Worm (Caenorhabditis elegans) whole organism, L4 larva: ENCODE data around the gene unc-2.
A peak's percentile ranks its signal among the peaks of the same experiment; 100 is the strongest.

Experiments
- D1046.2 ChIP-seq: fragments of 200-800 bp; sonication (Bioruptor generic); IDR thresholded peaks from 2 replicates; pipeline ENCODE4 v1.3.6; 2022; ENCODE audit warnings: missing genetic modification characterization, missing compliant biosample characterization
- F26F4.8 ChIP-seq: fragments of 200-800 bp; sonication (Bioruptor generic); conservative IDR thresholded peaks from 2 replicates; pipeline ENCODE4 v1.3.6; 2022; ENCODE audit warnings: missing genetic modification characterization, missing compliant biosample characterization
- T26A8.4 ChIP-seq: fragments of 200-800 bp; sonication (Bioruptor generic); IDR thresholded peaks from 2 replicates; pipeline ENCODE4 v1.3.6; 2022; ENCODE audit warnings: missing genetic modification characterization, missing compliant biosample characterization
- Y48G9A.11 ChIP-seq: fragments of 200-800 bp; sonication (Bioruptor generic); IDR thresholded peaks from 2 replicates; pipeline ENCODE4 v1.3.6; 2022; ENCODE audit warnings: missing genetic modification reagents, missing genetic modification characterization, missing compliant biosample characterization
- Y5F2A.4 ChIP-seq: fragments of 200-800 bp; sonication (Bioruptor generic); optimal IDR thresholded peaks from 2 replicates; lab custom pipeline; 2018; ENCODE audit warnings: mild to moderate bottlenecking, missing genetic modification characterization, missing compliant biosample characterization
- ZK546.5 ChIP-seq, 2 experiments: sonication (generic microtip); optimal IDR thresholded peaks; 2 replicates each; lab custom pipeline; 2017; ENCODE audit warnings: missing biosample characterization in 2 of 2, missing genetic modification characterization in 2 of 2
- aha-1 ChIP-seq: fragments of 150-350 bp; peaks from one replicate; lab custom pipeline; 2014; ENCODE audit warnings: missing biosample characterization, missing genetic modification characterization
- aly-2 ChIP-seq: sonication (generic microtip); optimal IDR thresholded peaks from 2 replicates; lab custom pipeline; 2018; ENCODE audit warnings: missing biosample characterization, missing genetic modification characterization
- ama-1 ChIP-seq: fragments of 150-350 bp; optimal IDR thresholded peaks from 2 replicates; lab custom pipeline; 2014; ENCODE audit warnings: inconsistent platforms, mixed read lengths
- attf-4 ChIP-seq: sonication (generic microtip); optimal IDR thresholded peaks from 3 replicates; lab custom pipeline; 2017; ENCODE audit warnings: missing biosample characterization, missing genetic modification characterization
- ceh-28 ChIP-seq: fragments of 150-350 bp; optimal IDR thresholded peaks from 2 replicates; lab custom pipeline; 2014; ENCODE audit warnings: missing biosample characterization, missing genetic modification reagents, missing genetic modification characterization
- ceh-62 ChIP-seq: sonication (generic microtip); optimal IDR thresholded peaks from 2 replicates; lab custom pipeline; 2017; ENCODE audit warnings: missing biosample characterization, missing genetic modification characterization
- daf-12 ChIP-seq: fragments of 150-350 bp; optimal IDR thresholded peaks from 2 replicates; lab custom pipeline; 2014; ENCODE audit warnings: missing biosample characterization, missing genetic modification reagents, missing genetic modification characterization
- daf-16 ChIP-seq, 3 experiments: sonication (generic microtip); optimal IDR thresholded peaks; 2 replicates each; lab custom pipeline; 2016 to 2017; ENCODE audit warnings: missing genetic modification characterization in 3 of 3, missing genetic modification reagents in 3 of 3, mild to moderate bottlenecking in 2 of 3, missing compliant biosample characterization in 2 of 3, missing biosample characterization in 1 of 3, moderate library complexity in 1 of 3
- dmd-6 ChIP-seq: fragments of 200-800 bp; sonication (Bioruptor generic); IDR thresholded peaks from 2 replicates; pipeline ENCODE4 v1.3.6; 2022; ENCODE audit warnings: missing genetic modification reagents, missing genetic modification characterization, missing compliant biosample characterization
- dve-1 ChIP-seq: sonication (generic microtip); optimal IDR thresholded peaks from 2 replicates; lab custom pipeline; 2017; ENCODE audit warnings: antibody characterized with exemption, mild to moderate bottlenecking, missing genetic modification characterization, missing compliant biosample characterization; ENCODE audit not compliant: insufficient read depth
- egl-43 ChIP-seq: fragments of 200-800 bp; sonication (Bioruptor generic); IDR thresholded peaks from 2 replicates; pipeline ENCODE4 v1.3.6; 2022; ENCODE audit warnings: missing genetic modification reagents, missing genetic modification characterization, missing compliant biosample characterization
- gei-8 ChIP-seq: fragments of 200-800 bp; sonication (Bioruptor generic); optimal IDR thresholded peaks from 2 replicates; lab custom pipeline; 2018; ENCODE audit warnings: mild to moderate bottlenecking, missing genetic modification characterization, missing compliant biosample characterization
- hif-1 ChIP-seq, 2 experiments: sonication (generic microtip); optimal IDR thresholded peaks; 2 replicates each; lab custom pipeline; 2016 to 2017; ENCODE audit warnings: missing compliant biosample characterization in 2 of 2, missing genetic modification characterization in 2 of 2, missing genetic modification reagents in 2 of 2, missing genotype in 2 of 2, mild to moderate bottlenecking in 1 of 2
- hlh-11 ChIP-seq: fragments of 200-800 bp; sonication (Bioruptor generic); optimal IDR thresholded peaks from 2 replicates; lab custom pipeline; 2018; ENCODE audit warnings: mild to moderate bottlenecking, missing genetic modification characterization, missing compliant biosample characterization
- hlh-30 ChIP-seq: sonication (generic microtip); optimal IDR thresholded peaks from 2 replicates; lab custom pipeline; 2017; ENCODE audit warnings: antibody characterized with exemption, mild to moderate bottlenecking, missing genetic modification characterization, missing compliant biosample characterization; ENCODE audit not compliant: insufficient read depth
- lim-7 ChIP-seq: fragments of 200-800 bp; sonication (Bioruptor generic); IDR thresholded peaks from 2 replicates; pipeline ENCODE4 v1.3.6; 2022; ENCODE audit warnings: missing genetic modification characterization, missing compliant biosample characterization
- lin-1 ChIP-seq: fragments of 200-800 bp; sonication (Bioruptor generic); IDR thresholded peaks from 2 replicates; pipeline ENCODE4 v1.3.6; 2022; ENCODE audit warnings: missing genetic modification reagents, missing genetic modification characterization, missing compliant biosample characterization
- lin-38 ChIP-seq: fragments of 200-800 bp; sonication (Bioruptor generic); IDR thresholded peaks from 2 replicates; pipeline ENCODE4 v1.3.6; 2022; ENCODE audit warnings: missing genetic modification reagents, missing genetic modification characterization, missing compliant biosample characterization
- lir-3 ChIP-seq: sonication (generic microtip); optimal IDR thresholded peaks from 2 replicates; lab custom pipeline; 2016; ENCODE audit warnings: mild to moderate bottlenecking, missing genetic modification characterization, missing compliant biosample characterization
- madf-9 ChIP-seq: fragments of 200-800 bp; sonication (Bioruptor generic); conservative IDR thresholded peaks from 2 replicates; pipeline ENCODE4 v1.3.6; 2022; ENCODE audit warnings: missing genetic modification reagents, missing genetic modification characterization, missing compliant biosample characterization
- mep-1 ChIP-seq: fragments of 150-350 bp; sonication (generic microtip); optimal IDR thresholded peaks from 3 replicates; lab custom pipeline; 2014; ENCODE audit warnings: missing biosample characterization, missing genetic modification characterization
- mes-2 ChIP-seq: sonication (generic microtip); optimal IDR thresholded peaks from 2 replicates; lab custom pipeline; 2016; ENCODE audit warnings: missing genotype, mild to moderate bottlenecking, missing genetic modification characterization, missing compliant biosample characterization; ENCODE audit not compliant: poor library complexity, severe bottlenecking
- mxl-2 ChIP-seq: fragments of 200-800 bp; sonication (Bioruptor generic); conservative IDR thresholded peaks from 2 replicates; pipeline ENCODE4 v1.3.6; 2022; ENCODE audit warnings: missing genetic modification reagents, missing genetic modification characterization, missing compliant biosample characterization
- nhr-102 ChIP-seq: sonication (generic microtip); optimal IDR thresholded peaks from 2 replicates; lab custom pipeline; 2016; ENCODE audit warnings: mild to moderate bottlenecking, missing genetic modification characterization, moderate library complexity, missing compliant biosample characterization
- nhr-111 ChIP-seq: fragments of 200-800 bp; sonication (Bioruptor generic); optimal IDR thresholded peaks from 2 replicates; lab custom pipeline; 2018; ENCODE audit warnings: mild to moderate bottlenecking, missing genetic modification characterization, missing compliant biosample characterization
- nhr-25 ChIP-seq: sonication (generic microtip); optimal IDR thresholded peaks from 2 replicates; lab custom pipeline; 2017; ENCODE audit warnings: missing genetic modification characterization, mild to moderate bottlenecking, missing compliant biosample characterization, antibody characterized with exemption, moderate library complexity, borderline replicate concordance; ENCODE audit not compliant: insufficient read depth
- nhr-28 ChIP-seq: fragments of 150-350 bp; optimal IDR thresholded peaks from 2 replicates; lab custom pipeline; 2014; ENCODE audit warnings: missing biosample characterization, missing genetic modification characterization
- nhr-48 ChIP-seq: sonication (generic microtip); optimal IDR thresholded peaks from 2 replicates; lab custom pipeline; 2016; ENCODE audit warnings: mild to moderate bottlenecking, missing genetic modification characterization, missing compliant biosample characterization
- nhr-76 ChIP-seq: fragments of 150-350 bp; optimal IDR thresholded peaks from 2 replicates; lab custom pipeline; 2014; ENCODE audit warnings: missing biosample characterization, missing genetic modification characterization
- nhr-77 ChIP-seq: fragments of 150-350 bp; optimal IDR thresholded peaks from 2 replicates; lab custom pipeline; 2014; ENCODE audit warnings: missing biosample characterization, missing genetic modification characterization
- php-3 ChIP-seq: fragments of 200-800 bp; sonication (Bioruptor generic); IDR thresholded peaks from 2 replicates; pipeline ENCODE4 v1.3.6; 2022; ENCODE audit warnings: missing genetic modification reagents, missing genetic modification characterization, missing compliant biosample characterization
- pqm-1 ChIP-seq: sonication (generic microtip); optimal IDR thresholded peaks from 2 replicates; lab custom pipeline; 2017; ENCODE audit warnings: missing biosample characterization, missing genetic modification characterization
- snpc-4 ChIP-seq: fragments of 150-350 bp; optimal IDR thresholded peaks from 2 replicates; lab custom pipeline; 2014; ENCODE audit warnings: missing biosample characterization, missing genetic modification characterization
- tag-97 ChIP-seq: fragments of 200-800 bp; sonication (Bioruptor generic); IDR thresholded peaks from 2 replicates; pipeline ENCODE4 v1.3.6; 2022; ENCODE audit warnings: missing genetic modification characterization, missing compliant biosample characterization
- unc-39 ChIP-seq: sonication (generic microtip); optimal IDR thresholded peaks from 2 replicates; lab custom pipeline; 2017; ENCODE audit warnings: missing biosample characterization, missing genetic modification characterization
- unc-62 ChIP-seq, 3 experiments: fragments of 150-350 bp in 1 of 3; sonication (generic microtip); optimal IDR thresholded peaks in 2 of 3; peaks in 1 of 3; 1 replicate in 1 of 3; 2 replicates in 2 of 3; lab custom pipeline; 2014 to 2017; ENCODE audit warnings: missing biosample characterization in 3 of 3, missing genetic modification characterization in 3 of 3, missing genetic modification reagents in 3 of 3, missing genotype in 1 of 3
- zag-1 ChIP-seq: fragments of 150-350 bp; optimal IDR thresholded peaks from 2 replicates; lab custom pipeline; 2014; ENCODE audit warnings: missing biosample characterization, missing genetic modification characterization
- zip-11 ChIP-seq: fragments of 200-800 bp; sonication (Bioruptor generic); IDR thresholded peaks from 2 replicates; pipeline ENCODE4 v1.3.6; 2022; ENCODE audit warnings: missing genetic modification characterization, missing compliant biosample characterization

Gene unc-2

DNA sequence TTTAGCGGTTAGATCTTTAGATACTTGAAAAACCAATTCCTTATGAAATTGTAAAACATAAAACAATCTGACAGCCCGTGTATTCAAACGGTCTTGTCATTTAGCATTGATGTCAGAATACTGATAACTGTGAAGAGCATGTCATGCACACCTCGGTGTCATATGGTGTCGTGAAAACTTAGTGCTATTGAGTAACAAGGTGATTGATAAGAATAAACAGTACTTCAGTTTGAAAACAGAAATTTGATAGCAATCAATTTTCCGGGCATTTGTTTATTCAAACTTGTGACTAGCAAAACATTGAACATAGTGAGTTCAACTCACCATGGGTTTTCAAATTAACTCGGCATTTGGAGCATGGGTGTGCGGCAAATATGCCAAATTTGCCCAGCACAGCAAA lies 68.0 kb downstream of the unc-2 start (continued):
- TF ChIP-seq ama-1 (lab: Kevin White, UChicago) = no peak

DNA sequence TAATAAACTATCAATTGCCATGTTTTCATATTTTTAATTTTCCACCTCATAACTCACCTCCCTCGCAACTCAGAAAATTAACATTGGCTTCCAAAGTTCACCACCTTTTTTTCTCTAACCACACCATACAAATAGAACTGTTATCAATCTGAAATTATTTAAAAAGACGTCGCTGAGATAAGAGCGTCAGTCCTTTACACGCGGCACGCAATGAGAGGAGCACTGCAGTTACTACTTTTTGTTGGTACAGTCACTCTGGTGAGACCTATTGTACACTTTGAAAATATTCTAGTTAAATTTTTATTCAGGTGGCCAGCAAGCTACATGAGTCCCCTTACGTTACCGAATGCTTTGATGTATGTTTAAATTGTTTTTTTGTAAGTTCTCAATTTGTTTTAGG lies 68.6 kb downstream of the unc-2 start, which contains the start of gene T02C5.1:
Gene T02C5.1, plus strand, starts transcription at position 199 of the 400 bp plus-strand sequence.
- TF ChIP-seq dve-1 (tag; lab: Kevin White, UChicago) = peak; percentile 50
- TF ChIP-seq mes-2 (tag; lab: Kevin White, UChicago) = peak; percentile 58
- no peak for TF ChIP-seq lim-7
- no peak for TF ChIP-seq ceh-28 (tag; lab: Kevin White, UChicago)
- no peak for TF ChIP-seq daf-12 (tag; lab: Kevin White, UChicago)
- 0 out of 2 replicates have a peak, but pooled peaks have one; percentile 10 for TF ChIP-seq lin-1
- peak; percentile 8 for TF ChIP-seq mep-1
- no peak for TF ChIP-seq F26F4.8 (GFP tag; lab: Robert Waterston, UW)
- TF ChIP-seq hlh-11 (tag; lab: Kevin White, UChicago) = peak; percentile 5
- no peak for TF ChIP-seq daf-16 (GFP tag; optimal IDR thresholded peaks at IDR 0.05; lab: Kevin White, UChicago)
- TF ChIP-seq daf-16 (tag; optimal IDR thresholded peaks at IDR 0.05; lab: Kevin White, UChicago) = peak; percentile 66
- no peak for TF ChIP-seq nhr-76
- no peak; the same call in 1 of the 2 replicates for TF ChIP-seq dmd-6
- TF ChIP-seq pqm-1 (tag; lab: Kevin White, UChicago) = peak; percentile 63
- TF ChIP-seq ama-1 (lab: Kevin White, UChicago) = peak; percentile 78
- peak; percentile 50 for TF ChIP-seq nhr-28

DNA sequence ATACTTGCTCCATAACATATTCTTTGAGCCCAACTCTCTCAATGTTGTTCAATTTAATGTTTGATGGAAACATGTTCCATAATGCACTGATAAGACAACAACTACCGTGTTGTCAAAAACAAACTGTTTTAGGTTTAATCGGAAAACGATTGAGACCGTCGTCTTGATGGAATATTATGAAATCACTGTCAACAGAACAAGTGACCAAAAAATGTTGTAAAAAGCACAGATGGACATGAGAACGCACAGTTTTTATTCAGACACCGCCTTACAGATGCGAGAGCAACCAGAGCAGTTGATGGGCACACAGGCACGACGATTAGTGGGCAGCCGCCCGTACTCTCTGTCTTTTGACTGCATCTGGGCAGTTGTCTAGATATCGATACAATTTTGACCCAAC lies 70.3 kb downstream of the unc-2 start:
- no peak for TF ChIP-seq ceh-62 (tag; lab: Kevin White, UChicago)
- no peak for TF ChIP-seq gei-8 (GFP tag; lab: Kevin White, UChicago)
- peak; percentile 12 for TF ChIP-seq hlh-30 (tag; lab: Kevin White, UChicago)
- TF ChIP-seq hlh-11 (tag; lab: Kevin White, UChicago) = peak; percentile 60
- no peak for TF ChIP-seq unc-39 (tag; lab: Kevin White, UChicago)
- no peak for TF ChIP-seq ZK546.5 (tag; optimal IDR thresholded peaks at IDR 0.05; lab: Kevin White, UChicago)
- TF ChIP-seq egl-43 (GFP tag; lab: Robert Waterston, UW) = no peak
- TF ChIP-seq nhr-111 (GFP tag; lab: Kevin White, UChicago) = no peak
- TF ChIP-seq snpc-4 (tag; lab: Kevin White, UChicago) = no peak
- TF ChIP-seq daf-16 (GFP tag; optimal IDR thresholded peaks at IDR 0.05; lab: Kevin White, UChicago) = no peak
- TF ChIP-seq daf-16 (tag; optimal IDR thresholded peaks at IDR 0.05; lab: Kevin White, UChicago) = peak; percentile 99
- TF ChIP-seq unc-62 (GFP tag; optimal IDR thresholded peaks at IDR 0.05 in 1 of 2; lab: Kevin White, UChicago) = peak in 1 of 2 experiments; percentile 95
- TF ChIP-seq unc-62 (tag; optimal IDR thresholded peaks at IDR 0.05; lab: Kevin White, UChicago) = no peak
- no peak for TF ChIP-seq lir-3
- no peak for TF ChIP-seq Y5F2A.4
- TF ChIP-seq mxl-2 = no peak
- peak in 1 of 2 experiments; percentile 55 for TF ChIP-seq hif-1 (tag; optimal IDR thresholded peaks at IDR 0.05; lab: Kevin White, UChicago)
- TF ChIP-seq lin-38 (GFP tag; lab: Robert Waterston, UW) = no peak
- TF ChIP-seq zip-11 (GFP tag; lab: Robert Waterston, UW) = no peak
- peak; percentile 59 for TF ChIP-seq dve-1 (tag; lab: Kevin White, UChicago)
- TF ChIP-seq pqm-1 (tag; lab: Kevin White, UChicago) = peak; percentile 20
- TF ChIP-seq tag-97 (GFP tag; lab: Robert Waterston, UW) = no peak
- TF ChIP-seq dmd-6 = peak; percentile 60
- TF ChIP-seq nhr-48 = peak; percentile 20
- TF ChIP-seq attf-4 = no peak
- no peak for TF ChIP-seq T26A8.4 (GFP tag; lab: Robert Waterston, UW)
- TF ChIP-seq php-3 (GFP tag; lab: Robert Waterston, UW) = peak; percentile 52
- no peak for TF ChIP-seq aly-2
- peak; percentile 40 for TF ChIP-seq nhr-102 (tag; lab: Kevin White, UChicago)
- no peak for TF ChIP-seq madf-9 (GFP tag; lab: Robert Waterston, UW)
- TF ChIP-seq nhr-25 (tag; lab: Kevin White, UChicago) = no peak
- peak; percentile 17 for TF ChIP-seq nhr-28
- TF ChIP-seq zag-1 = no peak
- TF ChIP-seq aha-1 (tag; lab: Kevin White, UChicago) = peak; percentile 9
- no peak for TF ChIP-seq D1046.2
- TF ChIP-seq Y48G9A.11 (GFP tag; lab: Robert Waterston, UW) = no peak
- TF ChIP-seq nhr-77 (tag; lab: Kevin White, UChicago) = peak; percentile 27
